Worm (Caenorhabditis elegans) whole organism, midembryonic: ENCODE measurements around the gene ZC155.2.

Experiments
- T22C8.4 ChIP-seq: fragments of 200-800 bp; sonication (Bioruptor generic); IDR thresholded peaks from 2 replicates; pipeline ENCODE4 v1.3.6; 2022; ENCODE audit warnings: missing genetic modification characterization, missing compliant biosample characterization
- cog-1 ChIP-seq: sonication (generic microtip); optimal IDR thresholded peaks from 2 replicates; lab custom pipeline; 2016; ENCODE audit warnings: missing genetic modification characterization, missing compliant biosample characterization
- flt-1 ChIP-seq: fragments of 200-800 bp; sonication (Bioruptor generic); IDR thresholded peaks from 2 replicates; pipeline ENCODE4 v1.3.6; 2022; ENCODE audit warnings: missing genetic modification characterization, missing compliant biosample characterization
- klf-2 ChIP-seq: fragments of 200-800 bp; sonication (Bioruptor generic); conservative IDR thresholded peaks from 2 replicates; pipeline ENCODE4 v1.3.6; 2022; ENCODE audit warnings: missing genetic modification reagents, missing genetic modification characterization, missing compliant biosample characterization
- med-1 ChIP-seq: sonication (generic microtip); optimal IDR thresholded peaks from 2 replicates; lab custom pipeline; 2017; ENCODE audit warnings: missing genetic modification characterization, mild to moderate bottlenecking, missing compliant biosample characterization, antibody characterized with exemption, missing genetic modification reagents; ENCODE audit not compliant: insufficient read depth
- tab-1 ChIP-seq: fragments of 200-800 bp; sonication (Bioruptor generic); IDR thresholded peaks from 2 replicates; pipeline ENCODE4 v1.3.6; 2022; ENCODE audit warnings: missing genetic modification characterization, missing compliant biosample characterization
- ztf-23 ChIP-seq: fragments of 200-800 bp; sonication (Bioruptor generic); IDR thresholded peaks from 2 replicates; pipeline ENCODE4 v1.3.6; 2022; ENCODE audit warnings: missing genetic modification reagents, missing genetic modification characterization, missing compliant biosample characterization
- ztf-29 ChIP-seq: fragments of 200-800 bp; sonication (Bioruptor generic); IDR thresholded peaks from 2 replicates; pipeline ENCODE4 v1.3.6; 2022; ENCODE audit warnings: missing genetic modification reagents, missing genetic modification characterization, missing compliant biosample characterization

DNA sequence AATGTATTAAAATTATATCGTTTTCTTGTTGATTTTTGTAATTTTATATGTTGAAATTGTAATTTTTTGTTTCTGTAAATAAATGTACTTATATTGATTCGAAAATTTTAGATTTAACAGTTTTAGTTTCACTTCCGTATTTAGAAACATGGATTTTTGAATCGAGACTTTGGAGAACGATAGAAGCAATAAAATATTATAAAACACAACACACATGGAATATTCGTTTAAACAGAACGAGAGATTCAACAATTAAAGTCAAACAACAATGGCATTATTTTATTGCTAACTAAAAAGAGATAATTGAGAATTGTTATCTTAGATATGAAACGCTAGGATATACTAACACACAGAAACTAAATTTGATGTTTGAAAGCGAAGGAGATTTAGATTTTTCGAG, 49.7 kb downstream of the ZC155.2 start:
- TF ChIP-seq flt-1 (GFP tag; lab: Robert Waterston, UW) (no peak), tab-1 (GFP tag; lab: Robert Waterston, UW) (no peak), med-1 (GFP tag; lab: Kevin White, UChicago) (no peak), ztf-23 (GFP tag; lab: Robert Waterston, UW) (no peak), ztf-29 (no peak), cog-1 (tag; lab: Kevin White, UChicago) (no peak), klf-2 (GFP tag; lab: Robert Waterston, UW) (no peak), T22C8.4 (GFP tag; lab: Robert Waterston, UW) (no peak)
